Fruit fly (Drosophila melanogaster): Measurements from ENCODE around the gene TfIIEalpha.

The TfIIEalpha gene

DNA sequence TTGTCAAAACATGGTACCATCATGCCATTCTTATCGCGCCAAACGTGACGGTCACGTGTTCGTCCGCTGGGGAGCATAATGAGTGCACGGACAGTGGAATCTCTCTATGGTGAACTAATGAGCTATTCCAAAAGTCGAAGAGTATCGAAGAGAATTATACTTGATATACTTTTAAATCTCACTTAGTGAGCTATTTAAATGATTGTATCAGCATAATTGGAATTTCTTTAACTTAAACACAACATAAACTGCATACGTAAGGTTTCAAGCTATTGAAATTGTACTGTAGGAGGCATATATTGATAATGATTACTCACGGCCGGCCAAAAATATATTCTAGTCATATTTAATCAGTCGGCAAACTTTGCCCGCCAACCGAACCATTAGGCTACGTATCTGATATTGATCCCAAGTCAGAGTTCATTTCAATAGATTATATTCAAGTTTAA lies 39.7 kb downstream of the TfIIEalpha start (continued):
- TF ChIP-seq CG5953 (GFP tag; IDR thresholded peaks at IDR 0.05) (no peak), Tbp (GFP tag; optimal IDR thresholded peaks at IDR 0.05) (no peak), Deaf1 (tag; optimal IDR thresholded peaks at IDR 0.05) (no peak), BtbVII (GFP tag; optimal IDR thresholded peaks at IDR 0.05) (no peak), sna (GFP tag; IDR thresholded peaks at IDR 0.05; ENCODE audit: partially characterized antibody) (no peak), MESR4 (GFP tag; optimal IDR thresholded peaks at IDR 0.05) (no peak), fd102C (GFP tag; optimal IDR thresholded peaks at IDR 0.05) (no peak), Ptx1 (GFP tag; IDR thresholded peaks at IDR 0.05) (peak; percentile 58), CG3847 (GFP tag; IDR thresholded peaks at IDR 0.05) (no peak), CrebB (tag; optimal IDR thresholded peaks at IDR 0.05) (no peak), lab (GFP tag; optimal IDR thresholded peaks at IDR 0.05) (peak; percentile 55), Poxn (GFP tag; IDR thresholded peaks at IDR 0.05) (no peak), CG3726 (GFP tag; IDR thresholded peaks at IDR 0.05) (no peak), CG17361 (GFP tag; IDR thresholded peaks at IDR 0.05) (no peak), GATAe (GFP tag; conservative IDR thresholded peaks at IDR 0.05) (no peak), CG13123 (GFP tag; optimal IDR thresholded peaks at IDR 0.05) (no peak), cwo (GFP tag; optimal IDR thresholded peaks at IDR 0.05) (peak; percentile 96), gcm2 (GFP tag; optimal IDR thresholded peaks at IDR 0.05) (no peak), CG16863 (GFP tag; optimal IDR thresholded peaks at IDR 0.05) (no peak), lbe (GFP tag; optimal IDR thresholded peaks at IDR 0.05) (no peak), sug (tag; optimal IDR thresholded peaks at IDR 0.05) (peak; percentile 99), CG18599 (GFP tag; optimal IDR thresholded peaks at IDR 0.05) (peak; percentile 42), Dll (GFP tag; IDR thresholded peaks at IDR 0.05; ENCODE audit: partially characterized antibody) (no peak), Xbp1 (GFP tag; optimal IDR thresholded peaks at IDR 0.05) (no peak), sens (GFP tag) (peak; percentile 73), en (GFP tag; optimal IDR thresholded peaks at IDR 0.05) (no peak), CG15073 (GFP tag; optimal IDR thresholded peaks at IDR 0.05) (no peak), Nf-YA (GFP tag; IDR thresholded peaks at IDR 0.05) (no peak), CG10209 (GFP tag; optimal IDR thresholded peaks at IDR 0.05) (peak; percentile 5), CG7963 (GFP tag; IDR thresholded peaks at IDR 0.05; ENCODE audit: partially characterized antibody) (no peak), unpg (GFP tag; optimal IDR thresholded peaks at IDR 0.05) (peak; percentile 37), CG3407 (GFP tag; optimal IDR thresholded peaks at IDR 0.05) (no peak), CG13424 (tag; optimal IDR thresholded peaks at IDR 0.05) (peak; percentile 2), fd3F (GFP tag; optimal IDR thresholded peaks at IDR 0.05) (peak; percentile 18), btn (GFP tag; optimal IDR thresholded peaks at IDR 0.05) (no peak), Ssrp (tag; optimal IDR thresholded peaks at IDR 0.05) (no peak), kay (GFP tag; optimal IDR thresholded peaks at IDR 0.05) (no peak), Nf-YB (GFP tag; optimal IDR thresholded peaks at IDR 0.05) (no peak), NFAT (GFP tag; IDR thresholded peaks at IDR 0.05) (no peak), sr (GFP tag; IDR thresholded peaks at IDR 0.05) (no peak), CG11504 (tag; optimal IDR thresholded peaks at IDR 0.05) (peak; percentile 42), Hr39 (optimal IDR thresholded peaks at IDR 0.05) (no peak), HHEX (GFP tag; optimal IDR thresholded peaks at IDR 0.05) (peak; percentile 8), YL-1 (GFP tag; optimal IDR thresholded peaks at IDR 0.05) (no peak), H2.0 (GFP tag; IDR thresholded peaks at IDR 0.05) (no peak), lilli (GFP tag; optimal IDR thresholded peaks at IDR 0.05) (peak; percentile 19), CG8359 (GFP tag; optimal IDR thresholded peaks at IDR 0.05; ENCODE audit: borderline replicate concordance) (no peak), CG12744 (GFP tag; optimal IDR thresholded peaks at IDR 0.05) (no peak)

Data from whole organism, embryonic.